Worm (Caenorhabditis elegans) whole organism, L4 larva: ENCODE results near the gene D1014.5.

Source experiments
- R02D3.7 ChIP-seq: fragments of 150-350 bp; sonication (generic microtip); optimal IDR thresholded peaks from 3 replicates; lab custom pipeline; 2014; ENCODE audit warnings: missing biosample characterization, missing genetic modification characterization
- ctbp-1 ChIP-seq: fragments of 200-800 bp; sonication (Bioruptor generic); IDR thresholded peaks from 2 replicates; pipeline ENCODE4 v1.3.6; 2022; ENCODE audit warnings: missing genetic modification reagents, missing genetic modification characterization, missing compliant biosample characterization
- egl-43 ChIP-seq: fragments of 200-800 bp; sonication (Bioruptor generic); IDR thresholded peaks from 2 replicates; pipeline ENCODE4 v1.3.6; 2022; ENCODE audit warnings: missing genetic modification reagents, missing genetic modification characterization, missing compliant biosample characterization
- gei-8 ChIP-seq: fragments of 200-800 bp; sonication (Bioruptor generic); optimal IDR thresholded peaks from 2 replicates; lab custom pipeline; 2018; ENCODE audit warnings: mild to moderate bottlenecking, missing genetic modification characterization, missing compliant biosample characterization
- jun-1 ChIP-seq: fragments of 150-350 bp; optimal IDR thresholded peaks from 2 replicates; lab custom pipeline; 2014; ENCODE audit warnings: missing biosample characterization, missing genetic modification reagents, missing genetic modification characterization
- mdl-1 ChIP-seq, 2 experiments: fragments of 150-350 bp in 1 of 2; sonication (generic microtip) in 1 of 2; optimal IDR thresholded peaks; 2 replicates each; lab custom pipeline; 2014 to 2017; ENCODE audit warnings: missing biosample characterization in 2 of 2, missing genetic modification characterization in 2 of 2
- nhr-28 ChIP-seq: fragments of 150-350 bp; optimal IDR thresholded peaks from 2 replicates; lab custom pipeline; 2014; ENCODE audit warnings: missing biosample characterization, missing genetic modification characterization
- nhr-76 ChIP-seq: fragments of 150-350 bp; optimal IDR thresholded peaks from 2 replicates; lab custom pipeline; 2014; ENCODE audit warnings: missing biosample characterization, missing genetic modification characterization
- skn-1 ChIP-seq: fragments of 150-350 bp; optimal IDR thresholded peaks from 2 replicates; lab custom pipeline; 2014; ENCODE audit warnings: missing biosample characterization, missing genetic modification characterization
- snpc-4 ChIP-seq: fragments of 150-350 bp; optimal IDR thresholded peaks from 2 replicates; lab custom pipeline; 2014; ENCODE audit warnings: missing biosample characterization, missing genetic modification characterization
- unc-62 ChIP-seq, 3 experiments: fragments of 150-350 bp in 1 of 3; sonication (generic microtip); optimal IDR thresholded peaks in 2 of 3; peaks in 1 of 3; 1 replicate in 1 of 3; 2 replicates in 2 of 3; lab custom pipeline; 2014 to 2017; ENCODE audit warnings: missing biosample characterization in 3 of 3, missing genetic modification characterization in 3 of 3, missing genetic modification reagents in 3 of 3, missing genotype in 1 of 3

- TF ChIP-seq snpc-4 (tag; lab: Kevin White, UChicago) (no peak), mdl-1 (tag; optimal IDR thresholded peaks at IDR 0.05; lab: Kevin White, UChicago) (no peak), gei-8 (GFP tag; lab: Kevin White, UChicago) (no peak), ctbp-1 (GFP tag; lab: Robert Waterston, UW) (no peak), R02D3.7 (no peak), unc-62 (GFP tag; optimal IDR thresholded peaks at IDR 0.05 in 1 of 2; lab: Kevin White, UChicago) (no peak), unc-62 (tag; optimal IDR thresholded peaks at IDR 0.05; lab: Kevin White, UChicago) (no peak), nhr-28 (tag; lab: Kevin White, UChicago) (no peak), skn-1 (tag; lab: Kevin White, UChicago) (no peak), nhr-76 (tag; lab: Kevin White, UChicago) (no peak), jun-1 (tag; lab: Kevin White, UChicago) (no peak), egl-43 (GFP tag; lab: Robert Waterston, UW) (no peak)
These were observed 31.1 kb upstream of the D1014.5 start, which contains the start of gene str-129 for ce11 chrV:8092385-8092784.
